Worm (Caenorhabditis elegans): ENCODE measurements around the gene madf-11.

madf-11 gene

ce11 chrIII:5563680-5564079 lies 39.6 kb downstream of the madf-11 start:
- TF ChIP-seq nfya-1 (tag; optimal IDR thresholded peaks at IDR 0.05; ENCODE audit: insufficient read depth) (peak; percentile 23), nhr-67 (tag; optimal IDR thresholded peaks at IDR 0.05) (no peak), elt-1 (tag; optimal IDR thresholded peaks at IDR 0.05) (no peak)

ce11 chrIII:5557246-5557819 lies 46.0 kb downstream of the madf-11 start, which contains the start of gene rpc-2:
Gene rpc-2 (plus strand): TSS chrIII:5557365.
- no peak for TF ChIP-seq lin-15B (tag; optimal IDR thresholded peaks at IDR 0.05)
- peak; percentile 64 for TF ChIP-seq ama-1 (optimal IDR thresholded peaks at IDR 0.05)
- TF ChIP-seq elt-2 (tag; optimal IDR thresholded peaks at IDR 0.05): peak; percentile 8
- no peak for TF ChIP-seq ceh-82 (tag; optimal IDR thresholded peaks at IDR 0.05)
- TF ChIP-seq skn-1 (tag; optimal IDR thresholded peaks at IDR 0.05): no peak
- no peak for TF ChIP-seq sea-2 (GFP tag; optimal IDR thresholded peaks at IDR 0.05)

- TF ChIP-seq egl-27 (tag; optimal IDR thresholded peaks at IDR 0.05) (no peak), lsy-12 (tag; optimal IDR thresholded peaks at IDR 0.05) (peak; percentile 63), ztf-11 (tag; optimal IDR thresholded peaks at IDR 0.05) (no peak), nhr-67 (tag; optimal IDR thresholded peaks at IDR 0.05) (peak; percentile 64), elt-2 (tag; optimal IDR thresholded peaks at IDR 0.05) (peak; percentile 49), nhr-237 (tag; optimal IDR thresholded peaks at IDR 0.05) (no peak), daf-12 (tag; optimal IDR thresholded peaks at IDR 0.05) (no peak), lin-39 (tag; optimal IDR thresholded peaks at IDR 0.05) (peak; percentile 59), R02D3.7 (tag; optimal IDR thresholded peaks at IDR 0.05) (peak; percentile 63), unc-39 (tag; optimal IDR thresholded peaks at IDR 0.05) (no peak), ZK546.5 (tag; optimal IDR thresholded peaks at IDR 0.05) (no peak), pha-4 (tag; optimal IDR thresholded peaks at IDR 0.05) (peak; percentile 60), aly-2 (tag; optimal IDR thresholded peaks at IDR 0.05) (no peak), lin-15B (tag; optimal IDR thresholded peaks at IDR 0.05) (peak; percentile 70), egl-5 (tag; optimal IDR thresholded peaks at IDR 0.05) (peak; percentile 67), tbx-2 (tag; optimal IDR thresholded peaks at IDR 0.05) (peak; percentile 30), snpc-4 (tag; optimal IDR thresholded peaks at IDR 0.05) (peak; percentile 63), nfya-1 (tag; optimal IDR thresholded peaks at IDR 0.05; ENCODE audit: insufficient read depth) (peak; percentile 68), nhr-23 (tag; optimal IDR thresholded peaks at IDR 0.05) (peak; percentile 77), fkh-10 (GFP tag; optimal IDR thresholded peaks at IDR 0.05) (no peak), ceh-28 (tag; optimal IDR thresholded peaks at IDR 0.05) (peak; percentile 60), elt-3 (tag; optimal IDR thresholded peaks at IDR 0.05) (no peak), nhr-25 (tag; optimal IDR thresholded peaks at IDR 0.05) (no peak), jun-1 (tag; optimal IDR thresholded peaks at IDR 0.05) (no peak), elt-1 (tag; optimal IDR thresholded peaks at IDR 0.05) (peak; percentile 16), nhr-28 (tag; optimal IDR thresholded peaks at IDR 0.05) (no peak), ceh-82 (tag; optimal IDR thresholded peaks at IDR 0.05) (peak; percentile 15), nhr-43 (tag; optimal IDR thresholded peaks at IDR 0.05; ENCODE audit: poor library complexity, severe bottlenecking) (peak; percentile 94), sea-2 (GFP tag; optimal IDR thresholded peaks at IDR 0.05) (no peak), mdl-1 (tag; optimal IDR thresholded peaks at IDR 0.05) (no peak), hmg-11 (tag; optimal IDR thresholded peaks at IDR 0.05) (peak; percentile 94)
These were observed 48.3 kb downstream of the madf-11 start, which contains the start of the genes nmad-1 and hach-1 for ce11 chrIII:5554884-5555500. Gene nmad-1 (minus strand): TSS chrIII:5554934. Gene hach-1 (plus strand): TSS chrIII:5555450.

ce11 chrIII:5553098-5553497 lies 50.2 kb downstream of the madf-11 start:
- TF ChIP-seq elt-3 (tag; optimal IDR thresholded peaks at IDR 0.05) (no peak), tbx-2 (tag; optimal IDR thresholded peaks at IDR 0.05) (no peak), elt-2 (tag; optimal IDR thresholded peaks at IDR 0.05) (peak; percentile 87), pqm-1 (tag; optimal IDR thresholded peaks at IDR 0.05) (peak; percentile 70), ama-1 (optimal IDR thresholded peaks at IDR 0.05) (peak; percentile 35), hmg-11 (tag; optimal IDR thresholded peaks at IDR 0.05) (no peak), elt-1 (tag; optimal IDR thresholded peaks at IDR 0.05) (peak; percentile 52), pha-4 (tag; optimal IDR thresholded peaks at IDR 0.05) (peak; percentile 53)
